Worm (Caenorhabditis elegans) whole organism, mixed stage, embryonic: ENCODE measurements around the gene rga-5.

Source experiments
- M03D4.4 ChIP-seq: sonication (generic microtip); optimal IDR thresholded peaks from 2 replicates; lab custom pipeline; 2017; ENCODE audit warnings: mild to moderate bottlenecking, missing genetic modification characterization, missing compliant biosample characterization
- bed-3 ChIP-seq: fragments of 200-800 bp; sonication (Bioruptor generic); optimal IDR thresholded peaks from 3 replicates; lab custom pipeline; 2018; ENCODE audit warnings: mild to moderate bottlenecking, missing genetic modification characterization, moderate library complexity, missing compliant biosample characterization
- ceh-39 ChIP-seq: fragments of 150-350 bp; optimal IDR thresholded peaks from 2 replicates; lab custom pipeline; 2014; ENCODE audit warnings: missing biosample characterization, missing genetic modification characterization
- ceh-43 ChIP-seq: fragments of 200-800 bp; sonication (Bioruptor generic); optimal IDR thresholded peaks from 2 replicates; lab custom pipeline; 2018; ENCODE audit warnings: mild to moderate bottlenecking, missing genetic modification characterization, moderate library complexity, missing compliant biosample characterization
- ceh-83 ChIP-seq: fragments of 200-800 bp; sonication (Bioruptor generic); optimal IDR thresholded peaks from 2 replicates; lab custom pipeline; 2018; ENCODE audit warnings: mild to moderate bottlenecking, missing genetic modification characterization, missing compliant biosample characterization
- ces-1 ChIP-seq: fragments of 150-350 bp; optimal IDR thresholded peaks from 2 replicates; lab custom pipeline; 2014; ENCODE audit warnings: missing biosample characterization, missing genetic modification reagents, missing genetic modification characterization
- cnd-1 ChIP-seq: fragments of 200-800 bp; sonication (Bioruptor generic); optimal IDR thresholded peaks from 2 replicates; lab custom pipeline; 2018; ENCODE audit warnings: mild to moderate bottlenecking, missing genetic modification characterization, missing compliant biosample characterization
- drap-1 ChIP-seq: fragments of 200-800 bp; sonication (Bioruptor generic); optimal IDR thresholded peaks from 3 replicates; lab custom pipeline; 2018; ENCODE audit warnings: mild to moderate bottlenecking, missing genetic modification characterization, missing compliant biosample characterization
- elt-1 ChIP-seq: sonication (generic microtip); optimal IDR thresholded peaks from 2 replicates; lab custom pipeline; 2017; ENCODE audit warnings: missing genetic modification characterization, mild to moderate bottlenecking, missing compliant biosample characterization, antibody characterized with exemption, moderate library complexity, borderline replicate concordance; ENCODE audit not compliant: insufficient read depth
- flh-1 ChIP-seq: fragments of 200-800 bp; sonication (Bioruptor generic); optimal IDR thresholded peaks from 2 replicates; lab custom pipeline; 2018; ENCODE audit warnings: mild to moderate bottlenecking, missing genetic modification characterization, moderate library complexity, missing compliant biosample characterization
- ham-2 ChIP-seq: fragments of 200-800 bp; sonication (Bioruptor generic); optimal IDR thresholded peaks from 2 replicates; lab custom pipeline; 2018; ENCODE audit warnings: mild to moderate bottlenecking, missing genetic modification characterization, missing compliant biosample characterization
- lin-13 ChIP-seq: fragments of 150-350 bp; optimal IDR thresholded peaks from 2 replicates; lab custom pipeline; 2014; ENCODE audit warnings: missing biosample characterization, missing genetic modification characterization
- lin-32 ChIP-seq: fragments of 200-800 bp; sonication (Bioruptor generic); optimal IDR thresholded peaks from 2 replicates; lab custom pipeline; 2018; ENCODE audit warnings: mild to moderate bottlenecking, missing genetic modification characterization, missing compliant biosample characterization
- lsy-2 ChIP-seq: fragments of 150-350 bp; optimal IDR thresholded peaks from 2 replicates; lab custom pipeline; 2014; ENCODE audit warnings: missing biosample characterization, missing genetic modification characterization
- mab-5 ChIP-seq: fragments of 150-350 bp; optimal IDR thresholded peaks from 2 replicates; lab custom pipeline; 2014; ENCODE audit warnings: missing biosample characterization, missing genetic modification characterization
- mep-1 ChIP-seq: fragments of 150-350 bp; optimal IDR thresholded peaks from 2 replicates; lab custom pipeline; 2017; ENCODE audit warnings: missing biosample characterization, missing genetic modification reagents, missing genetic modification characterization, inconsistent platforms
- mls-2 ChIP-seq: sonication (generic microtip); optimal IDR thresholded peaks from 2 replicates; lab custom pipeline; 2016; ENCODE audit warnings: mild to moderate bottlenecking, missing genetic modification characterization, moderate library complexity, missing compliant biosample characterization
- nhr-12 ChIP-seq: fragments of 150-350 bp; optimal IDR thresholded peaks from 2 replicates; lab custom pipeline; 2014; ENCODE audit warnings: missing biosample characterization, missing genetic modification characterization
- nhr-2 ChIP-seq: fragments of 150-350 bp; optimal IDR thresholded peaks from 2 replicates; lab custom pipeline; 2014; ENCODE audit warnings: missing biosample characterization, missing genetic modification characterization
- nhr-237 ChIP-seq: fragments of 150-350 bp; optimal IDR thresholded peaks from 2 replicates; lab custom pipeline; 2014; ENCODE audit warnings: missing biosample characterization, missing genetic modification characterization
- nhr-28 ChIP-seq: fragments of 150-350 bp; optimal IDR thresholded peaks from 2 replicates; lab custom pipeline; 2014; ENCODE audit warnings: missing biosample characterization, missing genetic modification characterization
- pha-4 ChIP-seq: fragments of 150-350 bp; optimal IDR thresholded peaks from 2 replicates; lab custom pipeline; 2018; ENCODE audit warnings: missing biosample characterization, missing genetic modification reagents, missing genetic modification characterization
- sem-2 ChIP-seq: fragments of 200-800 bp; sonication (Bioruptor generic); optimal IDR thresholded peaks from 2 replicates; lab custom pipeline; 2018; ENCODE audit warnings: mild to moderate bottlenecking, missing genetic modification characterization, missing compliant biosample characterization
- sptf-1 ChIP-seq: sonication (generic microtip); optimal IDR thresholded peaks from 2 replicates; lab custom pipeline; 2017; ENCODE audit warnings: mild to moderate bottlenecking, missing genetic modification characterization, moderate library complexity, missing compliant biosample characterization
- tbx-8 ChIP-seq: fragments of 200-800 bp; sonication (Bioruptor generic); optimal IDR thresholded peaks from 2 replicates; lab custom pipeline; 2018; ENCODE audit warnings: mild to moderate bottlenecking, missing genetic modification characterization, moderate library complexity, missing compliant biosample characterization
- unc-120 ChIP-seq: sonication (generic microtip); optimal IDR thresholded peaks from 2 replicates; lab custom pipeline; 2017; ENCODE audit warnings: missing genetic modification characterization, missing compliant biosample characterization; ENCODE audit not compliant: poor library complexity, severe bottlenecking
- unc-39 ChIP-seq: fragments of 150-350 bp; optimal IDR thresholded peaks from 2 replicates; lab custom pipeline; 2014; ENCODE audit warnings: missing biosample characterization, missing genetic modification characterization
- unc-62 ChIP-seq: fragments of 150-350 bp; optimal IDR thresholded peaks from 2 replicates; lab custom pipeline; 2014; ENCODE audit warnings: missing biosample characterization, missing genetic modification reagents, missing genetic modification characterization
- zip-8 ChIP-seq: fragments of 150-350 bp; optimal IDR thresholded peaks from 2 replicates; lab custom pipeline; 2014; ENCODE audit warnings: missing biosample characterization, missing genetic modification characterization
- ztf-11 ChIP-seq: fragments of 150-350 bp; optimal IDR thresholded peaks from 2 replicates; lab custom pipeline; 2014; ENCODE audit warnings: missing biosample characterization, missing genetic modification characterization

The rga-5 gene

DNA sequence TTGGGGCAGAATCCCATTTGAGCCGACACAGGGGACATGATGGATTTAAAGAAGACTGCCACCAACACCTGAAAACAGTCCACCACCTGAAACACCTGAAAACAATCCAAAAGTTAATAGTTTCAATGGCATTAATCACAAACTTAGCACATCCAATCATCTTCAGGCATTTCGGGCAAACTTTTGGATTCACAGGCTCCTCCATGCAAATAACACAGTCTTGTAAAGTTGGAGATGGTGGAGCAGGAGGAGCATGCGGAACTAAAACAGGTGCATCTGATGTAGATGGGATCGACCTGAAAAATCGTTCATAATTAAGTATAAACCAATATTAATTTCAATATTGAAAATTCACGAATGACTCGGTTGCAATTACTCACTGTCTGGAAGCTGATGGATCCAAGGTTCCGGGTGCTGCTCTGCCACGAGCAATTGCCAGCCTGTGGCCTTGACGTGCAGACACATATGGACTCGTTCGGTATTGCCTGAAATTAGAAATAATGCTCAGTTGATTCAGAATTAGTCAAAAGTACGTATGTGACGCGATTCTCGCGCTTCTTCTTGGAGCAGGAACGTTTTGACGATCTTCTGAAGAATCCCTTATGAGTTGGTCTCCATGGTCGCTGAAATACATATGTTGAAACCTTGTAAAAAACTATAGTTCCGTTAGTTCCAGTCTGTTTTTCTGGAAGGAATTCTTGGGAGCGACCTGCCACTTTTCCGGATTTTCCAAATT lies 6.9 kb downstream of the rga-5 start:
- TF ChIP-seq lin-13 (tag; lab: Kevin White, UChicago): no peak
- TF ChIP-seq mep-1 (tag; lab: Kevin White, UChicago): no peak
- TF ChIP-seq nhr-2: no peak
- no peak for TF ChIP-seq bed-3 (GFP tag; lab: Kevin White, UChicago)
- TF ChIP-seq mab-5 (tag; lab: Kevin White, UChicago): no peak
- TF ChIP-seq M03D4.4 (tag; lab: Kevin White, UChicago): no peak
- no peak for TF ChIP-seq ztf-11 (tag; lab: Kevin White, UChicago)
- no peak for TF ChIP-seq unc-39 (tag; lab: Kevin White, UChicago)
- TF ChIP-seq ceh-39 (tag; lab: Kevin White, UChicago): no peak
- TF ChIP-seq ceh-43 (GFP tag; lab: Kevin White, UChicago): no peak
- no peak for TF ChIP-seq tbx-8 (GFP tag; lab: Kevin White, UChicago)
- TF ChIP-seq drap-1 (GFP tag; lab: Kevin White, UChicago): no peak
- no peak for TF ChIP-seq lsy-2

DNA sequence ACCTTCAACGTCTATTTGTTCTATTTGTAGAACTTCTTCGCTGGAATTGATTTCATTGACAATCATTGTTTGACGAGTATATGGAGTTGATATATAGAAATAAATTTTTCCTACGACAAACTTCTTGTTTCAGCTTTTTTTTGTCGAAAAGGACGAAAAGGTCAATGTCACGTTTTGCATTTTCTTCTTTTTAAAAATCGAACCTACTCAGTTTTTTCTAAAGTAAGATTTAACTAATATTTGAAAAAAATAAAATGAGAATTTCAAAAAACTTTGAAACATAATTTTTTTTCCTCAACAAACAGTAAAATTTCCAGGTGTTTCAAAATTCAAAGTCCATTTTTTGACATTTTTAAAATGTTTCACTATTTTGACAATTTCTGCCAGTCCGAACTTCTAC lies 8.6 kb downstream of the rga-5 start, which contains the start of gene H08M01.1:
Gene H08M01.1, minus strand, starts transcription at position 101 of the 400 bp plus-strand sequence.
- TF ChIP-seq unc-120 (tag; lab: Kevin White, UChicago): no peak
- no peak for TF ChIP-seq tbx-8 (GFP tag; lab: Kevin White, UChicago)
- TF ChIP-seq lsy-2: no peak
- no peak for TF ChIP-seq ceh-83 (GFP tag; lab: Kevin White, UChicago)
- TF ChIP-seq nhr-28 (tag; lab: Kevin White, UChicago): no peak
- TF ChIP-seq pha-4 (tag; lab: Kevin White, UChicago): no peak
- no peak for TF ChIP-seq sptf-1
- TF ChIP-seq elt-1: no peak
- no peak for TF ChIP-seq lin-32 (GFP tag; lab: Kevin White, UChicago)
- no peak for TF ChIP-seq M03D4.4 (tag; lab: Kevin White, UChicago)
- no peak for TF ChIP-seq cnd-1
- no peak for TF ChIP-seq ham-2 (GFP tag; lab: Kevin White, UChicago)
- TF ChIP-seq drap-1 (GFP tag; lab: Kevin White, UChicago): no peak
- no peak for TF ChIP-seq flh-1 (GFP tag; lab: Kevin White, UChicago)
- no peak for TF ChIP-seq nhr-12
- TF ChIP-seq zip-8 (tag; lab: Kevin White, UChicago): no peak
- TF ChIP-seq unc-62 (GFP tag; lab: Kevin White, UChicago): no peak
- TF ChIP-seq, all 35 proteins: peak for 0

DNA sequence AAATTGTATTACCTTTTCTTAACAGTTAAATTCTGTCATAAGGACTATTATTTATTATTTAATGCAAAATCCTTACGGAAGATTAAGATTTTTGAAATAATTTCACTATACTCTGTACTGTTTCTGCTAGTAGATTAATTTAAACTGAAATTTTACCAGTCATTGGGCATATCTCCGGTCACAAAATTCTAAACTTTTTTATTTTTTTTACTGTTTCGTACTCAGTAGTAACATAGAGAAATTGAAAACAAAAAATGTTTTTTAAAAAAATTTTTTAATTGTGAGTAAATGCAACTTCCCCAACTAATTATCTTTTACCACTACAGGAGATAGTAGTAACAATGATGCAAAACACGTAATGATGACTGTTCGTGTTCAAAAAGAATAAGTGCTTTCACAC lies 10.6 kb downstream of the rga-5 start:
- TF ChIP-seq bed-3 (GFP tag; lab: Kevin White, UChicago): no peak

DNA sequence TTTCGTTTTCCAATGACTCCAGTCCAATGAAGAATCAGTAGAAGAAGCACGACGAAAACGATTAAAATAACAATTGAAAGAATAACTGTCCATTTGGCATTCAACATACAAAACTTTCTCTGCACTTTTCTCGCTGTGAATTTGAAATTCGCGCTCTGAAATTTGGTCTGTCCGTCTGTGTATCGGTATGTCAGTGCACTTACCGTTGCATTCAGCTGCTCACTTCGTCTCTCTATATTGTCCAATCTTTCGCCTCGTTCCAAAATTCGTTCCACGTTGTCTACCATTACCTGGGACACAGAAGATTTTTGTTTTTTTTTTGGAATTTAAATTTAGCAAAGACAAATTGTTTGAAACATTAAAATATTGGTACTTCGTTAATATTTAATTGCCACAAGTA lies 32.8 kb downstream of the rga-5 start:
- TF ChIP-seq mls-2 (tag; lab: Kevin White, UChicago) (no peak), lin-13 (tag; lab: Kevin White, UChicago) (no peak), bed-3 (GFP tag; lab: Kevin White, UChicago) (no peak), nhr-237 (no peak), mab-5 (tag; lab: Kevin White, UChicago) (no peak)

DNA sequence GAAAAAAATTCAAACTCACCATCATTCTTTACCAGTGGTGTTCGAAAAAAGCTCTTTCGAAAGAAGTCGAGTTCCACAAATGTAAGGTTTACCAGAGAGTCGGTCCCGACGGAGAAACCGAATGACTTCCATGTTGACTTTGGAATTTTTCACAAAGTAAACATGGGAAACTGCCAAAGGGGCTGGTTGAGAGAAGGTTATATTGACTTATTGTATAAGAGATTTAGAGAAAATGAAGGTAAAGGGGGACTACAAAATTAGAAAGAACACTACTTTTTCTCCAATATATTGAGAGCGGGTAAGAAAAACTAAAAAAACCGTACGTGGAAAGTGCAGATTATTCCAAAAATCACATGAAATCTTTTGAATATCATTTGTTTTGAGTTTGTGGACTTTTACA lies 37.5 kb downstream of the rga-5 start, which contains the start of gene vamp-8:
Gene vamp-8, minus strand, starts transcription at position 25 of the 400 bp plus-strand sequence.
- no peak for TF ChIP-seq mab-5 (tag; lab: Kevin White, UChicago)
- TF ChIP-seq ceh-43 (GFP tag; lab: Kevin White, UChicago): no peak
- peak; percentile 52 for TF ChIP-seq pha-4 (tag; lab: Kevin White, UChicago)

DNA sequence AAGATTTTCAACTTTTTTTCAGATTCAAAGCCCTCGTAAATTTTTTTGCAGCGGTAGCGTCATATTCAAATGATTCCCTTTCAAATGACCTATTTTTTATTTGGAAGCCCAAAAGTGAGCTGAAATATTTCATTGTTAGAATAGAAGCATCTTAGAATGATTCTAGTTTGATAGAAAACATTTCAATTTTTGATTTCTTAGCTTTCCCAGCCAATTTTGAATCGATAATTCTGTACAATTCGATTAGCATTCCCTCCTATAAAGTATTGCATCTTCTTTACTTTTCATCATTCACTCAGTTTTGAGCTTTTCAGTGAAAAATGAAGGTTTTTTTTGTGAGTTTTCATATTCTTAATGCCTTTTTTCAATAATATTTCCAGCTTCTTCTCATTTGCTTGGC lies 39.1 kb downstream of the rga-5 start, which contains the start of gene B0513.90:
Gene B0513.90, plus strand, starts transcription at position 301 of the 400 bp plus-strand sequence.
- TF ChIP-seq mls-2 (tag; lab: Kevin White, UChicago): no peak
- TF ChIP-seq ham-2 (GFP tag; lab: Kevin White, UChicago): no peak
- no peak for TF ChIP-seq nhr-2
- TF ChIP-seq ces-1 (GFP tag; lab: Kevin White, UChicago): no peak
- no peak for TF ChIP-seq tbx-8 (GFP tag; lab: Kevin White, UChicago)
- no peak for TF ChIP-seq sem-2 (GFP tag; lab: Kevin White, UChicago)
- TF ChIP-seq ceh-39 (tag; lab: Kevin White, UChicago): no peak
- TF ChIP-seq pha-4 (tag; lab: Kevin White, UChicago): no peak
